Worm (Caenorhabditis elegans) whole organism, mixed stage, embryonic: ENCODE data around the gene pnk-4.

Experiments used
- cnd-1 ChIP-seq: fragments of 200-800 bp; sonication (Bioruptor generic); optimal IDR thresholded peaks from 2 replicates; lab custom pipeline; 2018; ENCODE audit warnings: mild to moderate bottlenecking, missing genetic modification characterization, missing compliant biosample characterization
- elt-1 ChIP-seq: sonication (generic microtip); optimal IDR thresholded peaks from 2 replicates; lab custom pipeline; 2017; ENCODE audit warnings: missing genetic modification characterization, mild to moderate bottlenecking, missing compliant biosample characterization, antibody characterized with exemption, moderate library complexity, borderline replicate concordance; ENCODE audit not compliant: insufficient read depth
- lin-13 ChIP-seq: fragments of 150-350 bp; optimal IDR thresholded peaks from 2 replicates; lab custom pipeline; 2014; ENCODE audit warnings: missing biosample characterization, missing genetic modification characterization
- lsy-2 ChIP-seq: fragments of 150-350 bp; optimal IDR thresholded peaks from 2 replicates; lab custom pipeline; 2014; ENCODE audit warnings: missing biosample characterization, missing genetic modification characterization
- nhr-12 ChIP-seq: fragments of 150-350 bp; optimal IDR thresholded peaks from 2 replicates; lab custom pipeline; 2014; ENCODE audit warnings: missing biosample characterization, missing genetic modification characterization
- nhr-28 ChIP-seq: fragments of 150-350 bp; optimal IDR thresholded peaks from 2 replicates; lab custom pipeline; 2014; ENCODE audit warnings: missing biosample characterization, missing genetic modification characterization
- nhr-76 ChIP-seq: sonication (generic microtip); optimal IDR thresholded peaks from 2 replicates; lab custom pipeline; 2017; ENCODE audit warnings: missing biosample characterization, missing genetic modification characterization
- pha-4 ChIP-seq: fragments of 150-350 bp; optimal IDR thresholded peaks from 2 replicates; lab custom pipeline; 2018; ENCODE audit warnings: missing biosample characterization, missing genetic modification reagents, missing genetic modification characterization
- snpc-4 ChIP-seq: fragments of 150-350 bp; optimal IDR thresholded peaks from 2 replicates; lab custom pipeline; 2014; ENCODE audit warnings: missing biosample characterization, missing genetic modification characterization
- unc-120 ChIP-seq: sonication (generic microtip); optimal IDR thresholded peaks from 2 replicates; lab custom pipeline; 2017; ENCODE audit warnings: missing genetic modification characterization, missing compliant biosample characterization; ENCODE audit not compliant: poor library complexity, severe bottlenecking
- unc-39 ChIP-seq: fragments of 150-350 bp; optimal IDR thresholded peaks from 2 replicates; lab custom pipeline; 2014; ENCODE audit warnings: missing biosample characterization, missing genetic modification characterization
- unc-62 ChIP-seq: fragments of 150-350 bp; optimal IDR thresholded peaks from 2 replicates; lab custom pipeline; 2014; ENCODE audit warnings: missing biosample characterization, missing genetic modification reagents, missing genetic modification characterization

- TF ChIP-seq pha-4 (tag; lab: Kevin White, UChicago) (no peak), nhr-76 (tag; lab: Kevin White, UChicago) (no peak), nhr-28 (tag; lab: Kevin White, UChicago) (no peak), unc-62 (GFP tag; lab: Kevin White, UChicago) (no peak), nhr-12 (tag; lab: Kevin White, UChicago) (no peak), cnd-1 (no peak), unc-120 (tag; lab: Kevin White, UChicago) (no peak), lin-13 (tag; lab: Kevin White, UChicago) (no peak), snpc-4 (tag; lab: Kevin White, UChicago) (no peak), lsy-2 (tag; lab: Kevin White, UChicago) (no peak), unc-39 (tag; lab: Kevin White, UChicago) (no peak), elt-1 (tag; lab: Kevin White, UChicago) (no peak)
These were observed 14.7 kb downstream of the pnk-4 start for ce11 chrX:5102338-5102737.
